Worm (Caenorhabditis elegans) whole organism, late embryonic: ENCODE measurements around the gene gst-13.
A peak's percentile ranks its signal among the peaks of the same experiment; 100 is the strongest.

ENCODE experiments used
- C08G9.2 ChIP-seq: sonication (generic microtip); optimal IDR thresholded peaks from 2 replicates; lab custom pipeline; 2016; ENCODE audit warnings: mild to moderate bottlenecking, missing genetic modification characterization, moderate library complexity, missing compliant biosample characterization
- C38D4.7 ChIP-seq: fragments of 200-800 bp; sonication (Bioruptor generic); optimal IDR thresholded peaks from 2 replicates; lab custom pipeline; 2018; ENCODE audit warnings: mild to moderate bottlenecking, missing genetic modification characterization, moderate library complexity, missing compliant biosample characterization
- F13H6.1 ChIP-seq: sonication (generic microtip); optimal IDR thresholded peaks from 2 replicates; lab custom pipeline; 2016; ENCODE audit warnings: missing genetic modification characterization, missing compliant biosample characterization
- K02D7.2 ChIP-seq: sonication (generic microtip); optimal IDR thresholded peaks from 2 replicates; lab custom pipeline; 2017; ENCODE audit warnings: mild to moderate bottlenecking, missing genetic modification characterization, missing compliant biosample characterization
- T23F11.4 ChIP-seq: fragments of 200-800 bp; sonication (Bioruptor generic); optimal IDR thresholded peaks from 2 replicates; lab custom pipeline; 2018; ENCODE audit warnings: mild to moderate bottlenecking, missing genetic modification characterization, missing compliant biosample characterization
- ceh-14 ChIP-seq: sonication (generic microtip); optimal IDR thresholded peaks from 2 replicates; lab custom pipeline; 2016; ENCODE audit warnings: missing genotype, missing genetic modification characterization, missing compliant biosample characterization
- ceh-18 ChIP-seq: sonication (generic microtip); optimal IDR thresholded peaks from 2 replicates; lab custom pipeline; 2016; ENCODE audit warnings: missing genetic modification characterization, missing compliant biosample characterization
- ceh-2 ChIP-seq: sonication (generic microtip); optimal IDR thresholded peaks from 2 replicates; lab custom pipeline; 2016; ENCODE audit warnings: missing genotype, missing genetic modification characterization, missing compliant biosample characterization
- ceh-24 ChIP-seq: sonication (generic microtip); optimal IDR thresholded peaks from 2 replicates; lab custom pipeline; 2016; ENCODE audit warnings: mild to moderate bottlenecking, missing genetic modification characterization, missing compliant biosample characterization
- ceh-30 ChIP-seq: fragments of 150-350 bp; optimal IDR thresholded peaks from 2 replicates; lab custom pipeline; 2014; ENCODE audit warnings: missing biosample characterization, missing genetic modification characterization
- ceh-31 ChIP-seq: sonication (generic microtip); optimal IDR thresholded peaks from 2 replicates; lab custom pipeline; 2016; ENCODE audit warnings: missing genetic modification characterization, missing compliant biosample characterization
- ceh-48 ChIP-seq: sonication (generic microtip); optimal IDR thresholded peaks from 2 replicates; lab custom pipeline; 2016; ENCODE audit warnings: missing genetic modification characterization, inconsistent platforms, missing compliant biosample characterization
- ceh-6 ChIP-seq: fragments of 200-800 bp; sonication (Bioruptor generic); optimal IDR thresholded peaks from 2 replicates; lab custom pipeline; 2018; ENCODE audit warnings: mild to moderate bottlenecking, missing genetic modification characterization, missing compliant biosample characterization
- elt-4 ChIP-seq: sonication (generic microtip); optimal IDR thresholded peaks from 2 replicates; lab custom pipeline; 2016; ENCODE audit warnings: missing genetic modification characterization, missing compliant biosample characterization
- ets-4 ChIP-seq: sonication (generic microtip); optimal IDR thresholded peaks from 2 replicates; lab custom pipeline; 2016; ENCODE audit warnings: missing genetic modification characterization, missing compliant biosample characterization
- eyg-1 ChIP-seq: sonication (generic microtip); optimal IDR thresholded peaks from 2 replicates; lab custom pipeline; 2016; ENCODE audit warnings: missing genotype, missing genetic modification characterization, missing compliant biosample characterization
- fax-1 ChIP-seq: sonication (generic microtip); optimal IDR thresholded peaks from 2 replicates; lab custom pipeline; 2016; ENCODE audit warnings: missing genotype, missing genetic modification characterization, missing compliant biosample characterization
- fkh-10 ChIP-seq: fragments of 150-350 bp; optimal IDR thresholded peaks from 2 replicates; lab custom pipeline; 2014; ENCODE audit warnings: missing biosample characterization, missing genetic modification reagents, missing genetic modification characterization
- fkh-6 ChIP-seq: sonication (generic microtip); optimal IDR thresholded peaks from 2 replicates; lab custom pipeline; 2016; ENCODE audit warnings: missing genetic modification characterization, missing compliant biosample characterization
- hlh-13 ChIP-seq: fragments of 200-800 bp; sonication (Bioruptor generic); optimal IDR thresholded peaks from 2 replicates; lab custom pipeline; 2018; ENCODE audit warnings: mild to moderate bottlenecking, missing genetic modification characterization, missing compliant biosample characterization
- hlh-30 ChIP-seq: sonication (generic microtip); optimal IDR thresholded peaks from 2 replicates; lab custom pipeline; 2017; ENCODE audit warnings: antibody characterized with exemption, missing genetic modification characterization, missing compliant biosample characterization; ENCODE audit not compliant: insufficient read depth
- hlh-8 ChIP-seq: sonication (generic microtip); optimal IDR thresholded peaks from 2 replicates; lab custom pipeline; 2016; ENCODE audit warnings: missing genotype, missing genetic modification characterization, missing compliant biosample characterization
- lim-6 ChIP-seq: sonication (generic microtip); optimal IDR thresholded peaks from 2 replicates; lab custom pipeline; 2016; ENCODE audit warnings: missing genetic modification characterization, missing compliant biosample characterization
- lin-11 ChIP-seq: fragments of 200-800 bp; sonication (Bioruptor generic); optimal IDR thresholded peaks from 2 replicates; lab custom pipeline; 2018; ENCODE audit warnings: mild to moderate bottlenecking, missing genetic modification characterization, missing compliant biosample characterization
- madf-2 ChIP-seq: sonication (generic microtip); optimal IDR thresholded peaks from 2 replicates; lab custom pipeline; 2017; ENCODE audit warnings: missing genetic modification characterization, missing compliant biosample characterization
- nfya-1 ChIP-seq: sonication (generic microtip); optimal IDR thresholded peaks from 2 replicates; lab custom pipeline; 2017; ENCODE audit warnings: missing genetic modification characterization, mild to moderate bottlenecking, missing compliant biosample characterization, antibody characterized with exemption, moderate library complexity
- nhr-232 ChIP-seq: sonication (generic microtip); optimal IDR thresholded peaks from 2 replicates; lab custom pipeline; 2016; ENCODE audit warnings: missing genetic modification characterization, missing compliant biosample characterization
- pax-1 ChIP-seq: fragments of 150-350 bp; optimal IDR thresholded peaks from 2 replicates; lab custom pipeline; 2014; ENCODE audit warnings: missing biosample characterization, missing genetic modification characterization
- pha-4 ChIP-seq: fragments of 150-350 bp; optimal IDR thresholded peaks from 2 replicates; lab custom pipeline; 2018; ENCODE audit warnings: missing biosample characterization, missing genetic modification reagents, missing genetic modification characterization
- pqm-1 ChIP-seq: sonication (generic microtip); optimal IDR thresholded peaks from 2 replicates; lab custom pipeline; 2016; ENCODE audit warnings: missing genetic modification characterization, missing compliant biosample characterization
- pros-1 ChIP-seq: fragments of 150-350 bp; optimal IDR thresholded peaks from 2 replicates; lab custom pipeline; 2014; ENCODE audit warnings: missing biosample characterization, missing genetic modification reagents, missing genetic modification characterization
- ref-2 ChIP-seq: sonication (generic microtip); optimal IDR thresholded peaks from 2 replicates; lab custom pipeline; 2016; ENCODE audit warnings: missing genetic modification characterization, missing compliant biosample characterization
- rnt-1 ChIP-seq: sonication (generic microtip); optimal IDR thresholded peaks from 2 replicates; lab custom pipeline; 2016; ENCODE audit warnings: missing genetic modification characterization, missing compliant biosample characterization
- sox-2 ChIP-seq: fragments of 200-800 bp; sonication (Bioruptor generic); IDR thresholded peaks from 2 replicates; pipeline ENCODE4 v1.3.6; 2022; ENCODE audit warnings: missing genetic modification reagents, missing genetic modification characterization, missing compliant biosample characterization
- tbx-2 ChIP-seq: sonication (generic microtip); optimal IDR thresholded peaks from 2 replicates; lab custom pipeline; 2016; ENCODE audit warnings: missing genetic modification characterization, missing compliant biosample characterization
- tbx-7 ChIP-seq: sonication (generic microtip); optimal IDR thresholded peaks from 2 replicates; lab custom pipeline; 2016; ENCODE audit warnings: missing genotype, missing genetic modification characterization, missing compliant biosample characterization
- unc-55 ChIP-seq: sonication (generic microtip); optimal IDR thresholded peaks from 2 replicates; lab custom pipeline; 2017; ENCODE audit warnings: missing biosample characterization, missing genetic modification reagents, missing genetic modification characterization
- unc-86 ChIP-seq: sonication (generic microtip); optimal IDR thresholded peaks from 2 replicates; lab custom pipeline; 2016; ENCODE audit warnings: missing genetic modification characterization, missing compliant biosample characterization
- ztf-16 ChIP-seq: sonication (generic microtip); optimal IDR thresholded peaks from 2 replicates; lab custom pipeline; 2017; ENCODE audit warnings: missing genetic modification characterization, missing compliant biosample characterization

gst-13 gene

DNA sequence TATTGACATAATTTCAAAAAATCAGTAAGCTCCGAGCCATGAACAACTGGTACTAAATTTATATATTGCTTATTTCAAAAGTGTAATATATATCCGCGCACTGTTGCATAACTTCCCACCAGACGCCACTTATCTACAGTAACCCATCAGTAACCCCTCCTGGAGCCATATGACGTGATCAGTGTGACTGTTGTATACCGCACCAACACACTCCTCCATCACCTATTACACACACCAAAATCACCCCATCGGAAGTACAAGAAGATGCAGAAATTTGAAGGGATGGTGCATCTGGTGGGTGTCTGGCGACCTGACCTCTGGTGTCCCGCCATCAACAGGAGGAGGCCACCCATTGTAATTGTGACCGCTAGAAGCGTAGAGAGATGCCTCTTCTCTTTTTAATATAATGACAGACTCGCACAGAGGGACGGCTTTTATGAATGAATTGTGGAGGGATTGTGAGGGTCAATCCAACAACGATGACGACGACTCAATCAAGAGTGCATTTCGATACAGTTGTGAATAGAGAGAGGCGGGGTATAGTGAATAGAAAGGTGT lies 31.7 kb downstream of the gst-13 start (continued):
- peak; percentile 12 for TF ChIP-seq ceh-2
- no peak for TF ChIP-seq nhr-232 (tag; lab: Kevin White, UChicago)
- peak; percentile 40 for TF ChIP-seq ceh-31 (tag; lab: Kevin White, UChicago)
- peak; percentile 18 for TF ChIP-seq tbx-2 (tag; lab: Kevin White, UChicago)
- TF ChIP-seq ceh-18 (tag; lab: Kevin White, UChicago) = no peak
- peak; percentile 46 for TF ChIP-seq unc-55 (GFP tag; lab: Kevin White, UChicago)
- no peak for TF ChIP-seq pax-1
- no peak for TF ChIP-seq elt-4 (tag; lab: Kevin White, UChicago)
- peak; percentile 11 for TF ChIP-seq hlh-8
- TF ChIP-seq pha-4 (tag; lab: Kevin White, UChicago) = no peak
- TF ChIP-seq K02D7.2 (tag; lab: Kevin White, UChicago) = no peak
- TF ChIP-seq madf-2 = no peak

DNA sequence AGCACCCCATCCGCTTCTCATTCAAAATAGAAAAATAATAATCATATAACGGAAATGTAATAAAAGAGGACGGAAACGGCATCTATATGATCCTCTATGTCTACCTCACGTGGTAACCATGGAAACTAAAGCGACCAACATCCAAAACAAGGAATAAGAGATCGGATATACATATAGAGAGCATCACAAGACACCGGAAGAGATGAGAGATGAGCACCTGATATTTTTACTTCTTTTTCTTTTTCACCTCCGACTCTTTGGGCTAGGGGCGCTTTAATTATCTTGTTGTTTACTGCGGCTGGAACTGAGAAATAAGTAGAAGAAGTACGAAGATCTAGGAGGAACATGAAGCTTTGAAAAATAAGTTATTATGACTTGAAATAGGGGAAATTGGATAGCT lies 32.5 kb downstream of the gst-13 start:
- TF ChIP-seq hlh-30 = peak; percentile 34
- no peak for TF ChIP-seq T23F11.4 (GFP tag; lab: Kevin White, UChicago)
- TF ChIP-seq, all 69 proteins: peak for 1

DNA sequence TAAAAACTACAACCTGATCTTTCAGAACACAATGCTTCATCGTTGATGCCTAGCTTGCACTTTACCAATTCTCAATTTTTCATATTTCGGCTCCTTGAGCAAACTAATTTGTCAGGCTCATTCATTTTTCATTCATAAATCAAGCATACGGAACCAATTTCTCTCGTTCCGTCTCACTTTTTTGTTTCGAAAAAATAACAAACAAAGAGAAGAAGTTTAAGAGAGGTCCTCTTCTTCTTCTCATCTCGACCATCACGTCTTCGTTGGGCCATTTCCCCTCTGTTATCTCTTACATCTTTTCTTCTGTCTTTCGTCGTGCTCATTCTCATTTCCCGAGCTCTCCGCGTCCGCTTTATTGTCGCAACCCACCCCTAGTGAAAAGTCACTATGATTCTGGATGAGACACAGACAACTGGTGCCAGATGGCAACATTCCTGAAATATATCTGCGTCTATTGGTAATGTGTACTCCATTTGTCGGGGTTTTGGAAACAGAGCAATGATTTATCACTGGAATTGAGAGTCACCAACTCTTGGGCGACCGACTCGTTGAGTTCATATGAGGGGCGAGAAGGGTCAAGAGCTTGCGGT lies 33.5 kb downstream of the gst-13 start:
- TF ChIP-seq pqm-1 (tag; lab: Kevin White, UChicago) (no peak), nhr-232 (tag; lab: Kevin White, UChicago) (no peak), ref-2 (no peak), lin-11 (tag; lab: Kevin White, UChicago) (no peak), sox-2 (GFP tag; lab: Robert Waterston, UW) (no peak), lim-6 (tag; lab: Kevin White, UChicago) (no peak), fkh-10 (GFP tag; lab: Kevin White, UChicago) (no peak), ceh-30 (no peak), hlh-30 (no peak), C08G9.2 (tag; lab: Kevin White, UChicago) (no peak), ztf-16 (tag; lab: Kevin White, UChicago) (no peak), eyg-1 (tag; lab: Kevin White, UChicago) (no peak), hlh-8 (peak; percentile 87), ceh-6 (no peak), fkh-6 (tag; lab: Kevin White, UChicago) (no peak), ets-4 (tag; lab: Kevin White, UChicago) (no peak), hlh-13 (no peak), elt-4 (tag; lab: Kevin White, UChicago) (no peak), unc-86 (tag; lab: Kevin White, UChicago) (no peak), ceh-24 (tag; lab: Kevin White, UChicago) (no peak), ceh-2 (no peak), tbx-2 (tag; lab: Kevin White, UChicago) (no peak), C38D4.7 (GFP tag; lab: Kevin White, UChicago) (no peak), rnt-1 (peak; percentile 61), nfya-1 (tag; lab: Kevin White, UChicago) (peak; percentile 20), ceh-48 (tag; lab: Kevin White, UChicago) (no peak), pros-1 (tag; lab: Kevin White, UChicago) (no peak), unc-55 (GFP tag; lab: Kevin White, UChicago) (peak; percentile 93), pax-1 (no peak), ceh-31 (tag; lab: Kevin White, UChicago) (peak; percentile 33), tbx-7 (tag; lab: Kevin White, UChicago) (no peak), F13H6.1 (tag; lab: Kevin White, UChicago) (no peak), ceh-18 (tag; lab: Kevin White, UChicago) (peak; percentile 32), fax-1 (tag; lab: Kevin White, UChicago) (no peak), ceh-14 (tag; lab: Kevin White, UChicago) (peak; percentile 14)
